Fruit fly (Drosophila melanogaster) whole organism, embryonic: ENCODE measurements around the gene Idgf3.

ENCODE experiments used
- CG11696 ChIP-seq: fragments of 200-800 bp; sonication (Bioruptor generic); IDR thresholded peaks from 2 replicates; pipeline ENCODE4 v1.3.6; 2022; ENCODE audit warnings: missing biosample characterization, missing genetic modification characterization
- CG12219 ChIP-seq: fragments of 200-800 bp; sonication (Bioruptor generic); optimal IDR thresholded peaks from 3 replicates; lab custom pipeline; 2018; ENCODE audit warnings: missing biosample characterization, mild to moderate bottlenecking, missing genetic modification characterization
- CG12744 ChIP-seq: fragments of 200-800 bp; sonication (Bioruptor generic); optimal IDR thresholded peaks from 2 replicates; lab custom pipeline; 2016; ENCODE audit warnings: missing biosample characterization, missing genetic modification characterization
- CG12942 ChIP-seq: fragments of 200-800 bp; sonication (Bioruptor generic); optimal IDR thresholded peaks from 3 replicates; lab custom pipeline; 2016; ENCODE audit warnings: missing biosample characterization, missing genetic modification characterization
- CG13894 ChIP-seq: fragments of 200-800 bp; sonication (Bioruptor generic); optimal IDR thresholded peaks from 3 replicates; lab custom pipeline; 2018; ENCODE audit warnings: missing biosample characterization, mild to moderate bottlenecking, missing genetic modification characterization, moderate library complexity
- CG14014 ChIP-seq: fragments of 200-800 bp; sonication (Bioruptor generic); IDR thresholded peaks from 2 replicates; pipeline ENCODE4 v1.3.6; 2022; ENCODE audit warnings: missing biosample characterization, missing genetic modification characterization
- CG14441 ChIP-seq: fragments of 200-800 bp; sonication (Bioruptor generic); IDR thresholded peaks from 2 replicates; pipeline ENCODE4 v1.3.6; 2022; ENCODE audit warnings: missing biosample characterization, missing genetic modification characterization
- CG14710 ChIP-seq: fragments of 200-800 bp; sonication (Bioruptor generic); optimal IDR thresholded peaks from 3 replicates; lab custom pipeline; 2019; ENCODE audit warnings: missing biosample characterization, mild to moderate bottlenecking, missing genetic modification characterization, moderate library complexity
- CG15011 ChIP-seq: fragments of 200-800 bp; sonication (Bioruptor generic); optimal IDR thresholded peaks from 3 replicates; lab custom pipeline; 2018; ENCODE audit warnings: missing biosample characterization, mild to moderate bottlenecking, missing genetic modification characterization
- CG15601 ChIP-seq: fragments of 200-800 bp; sonication (Bioruptor generic); optimal IDR thresholded peaks from 3 replicates; lab custom pipeline; 2019; ENCODE audit warnings: missing biosample characterization, mild to moderate bottlenecking, missing genetic modification characterization, moderate library complexity
- CG17385 ChIP-seq: fragments of 200-800 bp; sonication (Bioruptor generic); optimal IDR thresholded peaks from 3 replicates; lab custom pipeline; 2018; ENCODE audit warnings: missing biosample characterization, mild to moderate bottlenecking, missing genetic modification characterization
- CG17829 ChIP-seq: fragments of 200-800 bp; optimal IDR thresholded peaks from 2 replicates; lab custom pipeline; 2019; ENCODE audit warnings: missing biosample characterization, mild to moderate bottlenecking, missing genetic modification characterization, moderate library complexity
- CG1832 ChIP-seq: fragments of 200-800 bp; sonication (Bioruptor generic); optimal IDR thresholded peaks from 2 replicates; lab custom pipeline; 2017; ENCODE audit warnings: missing biosample characterization, mild to moderate bottlenecking, missing genetic modification characterization, inconsistent platforms
- CG18599 ChIP-seq: fragments of 200-800 bp; sonication (Bioruptor generic); optimal IDR thresholded peaks from 3 replicates; lab custom pipeline; 2017; ENCODE audit warnings: missing biosample characterization, missing genetic modification characterization, mild to moderate bottlenecking, moderate library complexity, missing genetic modification reagents
- CG3065 ChIP-seq: fragments of 200-800 bp; sonication (Bioruptor generic); optimal IDR thresholded peaks from 2 replicates; lab custom pipeline; 2016; ENCODE audit warnings: missing biosample characterization, missing genetic modification characterization
- CG42726 ChIP-seq: fragments of 200-800 bp; sonication (Bioruptor generic); IDR thresholded peaks from 2 replicates; pipeline ENCODE4 v1.3.6; 2022; ENCODE audit warnings: missing biosample characterization, missing genetic modification characterization; ENCODE audit not compliant: partially characterized antibody
- CG4360 ChIP-seq: fragments of 200-800 bp; sonication (Bioruptor generic); IDR thresholded peaks from 2 replicates; pipeline ENCODE4 v1.3.6; 2022; ENCODE audit warnings: missing biosample characterization, missing genetic modification characterization
- CG6791 ChIP-seq: fragments of 200-800 bp; sonication (Bioruptor generic); IDR thresholded peaks from 3 replicates; pipeline ENCODE4 v1.3.6; 2022; ENCODE audit warnings: missing biosample characterization, missing genetic modification characterization; ENCODE audit not compliant: partially characterized antibody
- CG9876 ChIP-seq: fragments of 200-800 bp; sonication (Bioruptor generic); optimal IDR thresholded peaks from 2 replicates; lab custom pipeline; 2016; ENCODE audit warnings: missing biosample characterization, missing genetic modification characterization
- CoRest ChIP-seq: fragments of 200-800 bp; sonication (Bioruptor generic); optimal IDR thresholded peaks from 3 replicates; lab custom pipeline; 2018; ENCODE audit warnings: missing biosample characterization, mild to moderate bottlenecking, missing genetic modification characterization, moderate library complexity
- D19A ChIP-seq: fragments of 200-800 bp; optimal IDR thresholded peaks from 3 replicates; lab custom pipeline; 2019; ENCODE audit warnings: missing biosample characterization, mild to moderate bottlenecking, missing genetic modification characterization, moderate library complexity
- Dip2 ChIP-seq: fragments of 200-800 bp; sonication (Bioruptor generic); IDR thresholded peaks from 2 replicates; pipeline ENCODE4 v1.3.6; 2022; ENCODE audit warnings: missing biosample characterization, missing genetic modification characterization
- Dip3 ChIP-seq: fragments of 200-800 bp; sonication (Bioruptor generic); optimal IDR thresholded peaks from 3 replicates; lab custom pipeline; 2016; ENCODE audit warnings: missing biosample characterization, missing genetic modification characterization
- Dref ChIP-seq: fragments of 200-800 bp; sonication (Bioruptor generic); IDR thresholded peaks from 2 replicates; pipeline ENCODE4 v1.3.6; 2022; ENCODE audit warnings: missing biosample characterization, missing genetic modification characterization
- E2f2 ChIP-seq: fragments of 200-800 bp; sonication (Bioruptor generic); IDR thresholded peaks from 2 replicates; pipeline ENCODE4 v1.3.6; 2022; ENCODE audit warnings: missing biosample characterization, missing genetic modification characterization
- Max ChIP-seq: fragments of 200-800 bp; sonication (Bioruptor generic); optimal IDR thresholded peaks from 2 replicates; lab custom pipeline; 2016; ENCODE audit warnings: missing biosample characterization, mild to moderate bottlenecking, missing genetic modification characterization
- NFAT ChIP-seq: fragments of 200-800 bp; sonication (Bioruptor generic); IDR thresholded peaks from 2 replicates; pipeline ENCODE4 v1.3.6; 2022; ENCODE audit warnings: missing biosample characterization, missing genetic modification characterization
- Opbp ChIP-seq: fragments of 200-800 bp; sonication (Bioruptor generic); IDR thresholded peaks from 3 replicates; pipeline ENCODE4 v1.3.6; 2022; ENCODE audit warnings: missing biosample characterization, missing genetic modification characterization; ENCODE audit not compliant: partially characterized antibody
- PHDP ChIP-seq: fragments of 200-800 bp; sonication (Bioruptor generic); optimal IDR thresholded peaks from 3 replicates; lab custom pipeline; 2018; ENCODE audit warnings: missing biosample characterization, mild to moderate bottlenecking, missing genetic modification characterization, moderate library complexity
- Spps ChIP-seq: fragments of 200-800 bp; sonication (Bioruptor generic); optimal IDR thresholded peaks from 2 replicates; lab custom pipeline; 2018; ENCODE audit warnings: missing biosample characterization, mild to moderate bottlenecking, missing genetic modification characterization
- Taf1 ChIP-seq: fragments of 200-800 bp; sonication (Bioruptor generic); IDR thresholded peaks from 2 replicates; pipeline ENCODE4 v1.3.6; 2022; ENCODE audit warnings: missing biosample characterization, missing genetic modification characterization
- bab2 ChIP-seq: fragments of 200-800 bp; sonication (Bioruptor generic); optimal IDR thresholded peaks from 2 replicates; lab custom pipeline; 2016; ENCODE audit warnings: missing biosample characterization, missing genetic modification characterization
- cg ChIP-seq: fragments of 200-800 bp; sonication (Bioruptor generic); optimal IDR thresholded peaks from 3 replicates; lab custom pipeline; 2019; ENCODE audit warnings: missing biosample characterization, mild to moderate bottlenecking, missing genetic modification characterization, moderate library complexity
- dmrt99B ChIP-seq: fragments of 200-800 bp; sonication (Bioruptor generic); optimal IDR thresholded peaks from 2 replicates; lab custom pipeline; 2018; ENCODE audit warnings: missing biosample characterization, mild to moderate bottlenecking, missing genetic modification characterization, moderate library complexity
- fd3F ChIP-seq: fragments of 200-800 bp; sonication (Bioruptor generic); optimal IDR thresholded peaks from 2 replicates; lab custom pipeline; 2018; ENCODE audit warnings: missing biosample characterization, mild to moderate bottlenecking, missing genetic modification characterization, moderate library complexity
- h ChIP-seq: fragments of >200 bp; optimal IDR thresholded peaks from 2 replicates; lab custom pipeline; 2017
- hb ChIP-seq: fragments of 200-800 bp; sonication (Bioruptor generic); IDR thresholded peaks from 3 replicates; pipeline ENCODE4 v1.3.6; 2022; ENCODE audit warnings: missing biosample characterization, missing genetic modification characterization; ENCODE audit not compliant: partially characterized antibody
- hkb ChIP-seq, 2 experiments: fragments of 200-800 bp in 1 of 2; fragments of >200 bp in 1 of 2; sonication (Bioruptor generic) in 1 of 2; IDR thresholded peaks in 1 of 2; optimal IDR thresholded peaks in 1 of 2; 2 replicates each; pipeline versions ENCODE4 v1.3.6 to Lab custom; 2017 to 2022; ENCODE audit warnings: missing biosample characterization in 1 of 2, missing genetic modification characterization in 1 of 2
- ken ChIP-seq: fragments of 200-800 bp; sonication (Bioruptor generic); IDR thresholded peaks from 3 replicates; pipeline ENCODE4 v1.3.6; 2022; ENCODE audit warnings: missing biosample characterization, missing genetic modification characterization
- lmd ChIP-seq: fragments of 200-800 bp; sonication (Bioruptor generic); IDR thresholded peaks from 2 replicates; pipeline ENCODE4 v1.3.6; 2022; ENCODE audit warnings: missing biosample characterization, missing genetic modification characterization
- luna ChIP-seq: fragments of 200-800 bp; sonication (Bioruptor generic); optimal IDR thresholded peaks from 2 replicates; lab custom pipeline; 2016; ENCODE audit warnings: missing biosample characterization, missing genetic modification characterization
- mld ChIP-seq: fragments of 200-800 bp; sonication (Bioruptor generic); IDR thresholded peaks from 3 replicates; pipeline ENCODE4 v1.3.6; 2022; ENCODE audit warnings: missing biosample characterization, missing genetic modification characterization; ENCODE audit not compliant: partially characterized antibody
- org-1 ChIP-seq: fragments of 200-800 bp; sonication (Bioruptor generic); optimal IDR thresholded peaks from 2 replicates; lab custom pipeline; 2017; ENCODE audit warnings: missing biosample characterization, missing genetic modification characterization
- p53 ChIP-seq: fragments of 200-800 bp; sonication (Bioruptor generic); optimal IDR thresholded peaks from 2 replicates; lab custom pipeline; 2016; ENCODE audit warnings: missing biosample characterization, missing genetic modification characterization
- pfk ChIP-seq: fragments of 200-800 bp; sonication (Bioruptor generic); optimal IDR thresholded peaks from 2 replicates; lab custom pipeline; 2018; ENCODE audit warnings: missing biosample characterization, mild to moderate bottlenecking, missing genetic modification characterization, moderate library complexity
- pita ChIP-seq: fragments of 200-800 bp; sonication (Bioruptor generic); optimal IDR thresholded peaks from 2 replicates; lab custom pipeline; 2017; ENCODE audit warnings: missing biosample characterization, mild to moderate bottlenecking, missing genetic modification characterization
- ranshi ChIP-seq: fragments of 200-800 bp; sonication (Bioruptor generic); IDR thresholded peaks from 2 replicates; pipeline ENCODE4 v1.3.6; 2022; ENCODE audit warnings: missing biosample characterization, missing genetic modification characterization
- scrt ChIP-seq: fragments of 200-800 bp; sonication (Bioruptor generic); optimal IDR thresholded peaks from 2 replicates; lab custom pipeline; 2018; ENCODE audit warnings: missing biosample characterization, mild to moderate bottlenecking, missing genetic modification characterization, moderate library complexity
- slou ChIP-seq: fragments of 200-800 bp; sonication (Bioruptor generic); optimal IDR thresholded peaks from 3 replicates; lab custom pipeline; 2016; ENCODE audit warnings: missing biosample characterization, missing genetic modification characterization
- zf30C ChIP-seq: fragments of 200-800 bp; sonication (Bioruptor generic); optimal IDR thresholded peaks from 3 replicates; lab custom pipeline; 2018; ENCODE audit warnings: missing biosample characterization, mild to moderate bottlenecking, missing genetic modification characterization

Idgf3 gene

DNA sequence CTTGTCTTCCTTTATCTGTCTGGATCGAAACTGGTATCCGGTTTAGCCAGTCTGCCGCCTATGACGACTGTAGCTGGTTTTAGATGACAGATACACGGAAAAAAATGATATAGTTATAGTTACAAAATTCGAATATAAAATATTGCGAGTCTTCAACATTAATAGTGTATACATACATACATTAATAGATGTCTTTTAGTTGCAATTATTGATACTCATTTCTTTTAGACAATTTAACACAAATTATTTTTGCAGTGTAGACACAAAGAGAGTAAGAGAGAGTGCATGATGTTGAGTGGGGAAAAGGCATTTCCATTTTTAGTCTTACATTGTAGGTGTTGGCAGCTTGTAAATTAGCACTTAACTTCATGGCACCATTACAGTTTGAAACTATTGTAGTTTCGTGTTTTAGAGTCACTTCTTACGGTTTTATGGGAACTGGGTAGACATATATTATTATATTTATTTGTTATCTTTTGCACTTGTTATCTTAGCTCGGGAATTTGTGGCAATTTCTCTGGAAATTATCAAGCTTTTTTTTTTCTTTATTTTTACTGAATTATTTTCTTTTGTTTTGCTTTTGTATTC is 44.6 kb downstream of the Idgf3 start (continued):
- no peak for TF ChIP-seq Opbp (GFP tag; lab: Robert Waterston, UW)
- peak; percentile 28 for TF ChIP-seq luna
- peak; percentile 77 for TF ChIP-seq CG12942 (GFP tag; lab: Kevin White, UChicago)
- TF ChIP-seq CG18599 (GFP tag; lab: Kevin White, UChicago) = no peak
- TF ChIP-seq ken (GFP tag; lab: Robert Waterston, UW) = peak; percentile 87
- TF ChIP-seq ranshi (GFP tag; lab: Robert Waterston, UW) = no peak
- TF ChIP-seq hb = no peak
- TF ChIP-seq E2f2 = peak; percentile 61; the same call in 1 of the 2 replicates
- peak; percentile 80 for TF ChIP-seq zf30C (GFP tag; lab: Kevin White, UChicago)
- peak; percentile 94 for TF ChIP-seq PHDP (tag; lab: Kevin White, UChicago)
- peak; percentile 92 for TF ChIP-seq CG12219 (GFP tag; lab: Kevin White, UChicago)
- no peak for TF ChIP-seq Dip2
- TF ChIP-seq CG15601 (tag; lab: Kevin White, UChicago) = peak; percentile 95
- TF ChIP-seq CG42726 (GFP tag; lab: Robert Waterston, UW) = no peak
- TF ChIP-seq CG1832 (GFP tag; lab: Kevin White, UChicago) = no peak
- TF ChIP-seq pfk (GFP tag; lab: Kevin White, UChicago) = no peak
- TF ChIP-seq mld (GFP tag; lab: Robert Waterston, UW) = no peak
- no peak for TF ChIP-seq Taf1
- TF ChIP-seq cg = no peak
- TF ChIP-seq Spps (tag; lab: Kevin White, UChicago) = no peak
- TF ChIP-seq CG14014 (GFP tag; lab: Robert Waterston, UW) = peak; percentile 45; the same call in 1 of the 2 replicates
- no peak for TF ChIP-seq CG11696 (GFP tag; lab: Robert Waterston, UW)
- TF ChIP-seq CG14441 = no peak
- peak; percentile 73 for TF ChIP-seq fd3F (GFP tag; lab: Kevin White, UChicago)
- no peak for TF ChIP-seq scrt (GFP tag; lab: Kevin White, UChicago)
- peak; percentile 69 for TF ChIP-seq CG3065 (GFP tag; lab: Kevin White, UChicago)
- no peak for TF ChIP-seq pita (GFP tag; lab: Kevin White, UChicago)
- TF ChIP-seq Dref = no peak
- no peak for TF ChIP-seq CG4360 (GFP tag; lab: Robert Waterston, UW)
- TF ChIP-seq hkb (optimal IDR thresholded peaks at IDR 0.05; lab: Kevin White, UChicago) = no peak
- TF ChIP-seq hkb (GFP tag; IDR thresholded peaks at IDR 0.05; lab: Robert Waterston, UW) = peak; percentile 37; the same call in 1 of the 2 replicates
- TF ChIP-seq lmd = peak; percentile 84
- peak; percentile 82 for TF ChIP-seq org-1 (GFP tag; lab: Kevin White, UChicago)
- TF ChIP-seq CG17829 (tag; lab: Kevin White, UChicago) = no peak
- no peak for TF ChIP-seq CG13894 (tag; lab: Kevin White, UChicago)
- peak; percentile 78 for TF ChIP-seq bab2 (GFP tag; lab: Kevin White, UChicago)
- TF ChIP-seq dmrt99B (tag; lab: Kevin White, UChicago) = peak; percentile 4
- no peak for TF ChIP-seq h
- no peak for TF ChIP-seq CG6791 (GFP tag; lab: Robert Waterston, UW)
- no peak for TF ChIP-seq p53 (GFP tag; lab: Kevin White, UChicago)
- no peak for TF ChIP-seq slou (GFP tag; lab: Kevin White, UChicago)
- no peak for TF ChIP-seq Max (GFP tag; lab: Kevin White, UChicago)
- no peak for TF ChIP-seq D19A (tag; lab: Kevin White, UChicago)
- no peak for TF ChIP-seq Dip3
- TF ChIP-seq NFAT (GFP tag; lab: Robert Waterston, UW) = no peak
- TF ChIP-seq CG9876 (GFP tag; lab: Kevin White, UChicago) = peak; percentile 68
- TF ChIP-seq CG17385 (GFP tag; lab: Kevin White, UChicago) = peak; percentile 89
- TF ChIP-seq CG12744 (GFP tag; lab: Kevin White, UChicago) = peak; percentile 79
- TF ChIP-seq CG15011 (GFP tag; lab: Kevin White, UChicago) = no peak
- TF ChIP-seq CoRest (tag; lab: Kevin White, UChicago) = peak; percentile 92
- no peak for TF ChIP-seq CG14710 (tag; lab: Kevin White, UChicago)
